Worm (Caenorhabditis elegans): Measurements from ENCODE around the gene Y97E10AR.1.

ce11 chrV:8050811-8051210 lies 49.5 kb downstream of the Y97E10AR.1 start, which contains the start of gene col-43:
- TF ChIP-seq ceh-82 (tag; optimal IDR thresholded peaks at IDR 0.05) (no peak), hlh-11 (tag; optimal IDR thresholded peaks at IDR 0.05) (no peak), fkh-10 (GFP tag; optimal IDR thresholded peaks at IDR 0.05) (no peak), nhr-102 (tag; optimal IDR thresholded peaks at IDR 0.05) (no peak), Y105C5A.15 (GFP tag; IDR thresholded peaks at IDR 0.05) (no peak), lin-15B (tag; optimal IDR thresholded peaks at IDR 0.05) (no peak), egl-27 (tag; optimal IDR thresholded peaks at IDR 0.05) (no peak), nhr-25 (tag; optimal IDR thresholded peaks at IDR 0.05; ENCODE audit: borderline replicate concordance, insufficient read depth) (no peak), F26F4.8 (GFP tag; conservative IDR thresholded peaks at IDR 0.05) (no peak), nhr-11 (tag; optimal IDR thresholded peaks at IDR 0.05) (no peak), lim-7 (GFP tag; IDR thresholded peaks at IDR 0.05) (no peak), spr-3 (GFP tag; optimal IDR thresholded peaks at IDR 0.05) (no peak), zag-1 (tag; optimal IDR thresholded peaks at IDR 0.05) (no peak)
